Fruit fly (Drosophila melanogaster) whole organism: ENCODE data around the gene ninaC.

ENCODE experiments used
- CG8478 ChIP-seq: fragments of >200 bp; optimal IDR thresholded peaks from 2 replicates; lab custom pipeline; 2018; ENCODE audit warnings: inconsistent platforms
- Dll ChIP-seq: fragments of >200 bp; optimal IDR thresholded peaks from 2 replicates; lab custom pipeline; 2017
- EcR ChIP-seq, 2 experiments: fragments of >200 bp; optimal IDR thresholded peaks; 2 replicates each; lab custom pipeline; 2017; ENCODE audit warnings: missing biosample characterization in 2 of 2, missing genetic modification characterization in 2 of 2, missing genetic modification reagents in 2 of 2
- pan ChIP-seq: fragments of >200 bp; optimal IDR thresholded peaks from 2 replicates; lab custom pipeline; 2017
- psq ChIP-seq: fragments of >200 bp; optimal IDR thresholded peaks from 2 replicates; lab custom pipeline; 2017
- usp ChIP-seq: fragments of >200 bp; optimal IDR thresholded peaks from 2 replicates; lab custom pipeline; 2017; ENCODE audit warnings: missing biosample characterization, missing genetic modification characterization, mixed read lengths

Gene ninaC

DNA sequence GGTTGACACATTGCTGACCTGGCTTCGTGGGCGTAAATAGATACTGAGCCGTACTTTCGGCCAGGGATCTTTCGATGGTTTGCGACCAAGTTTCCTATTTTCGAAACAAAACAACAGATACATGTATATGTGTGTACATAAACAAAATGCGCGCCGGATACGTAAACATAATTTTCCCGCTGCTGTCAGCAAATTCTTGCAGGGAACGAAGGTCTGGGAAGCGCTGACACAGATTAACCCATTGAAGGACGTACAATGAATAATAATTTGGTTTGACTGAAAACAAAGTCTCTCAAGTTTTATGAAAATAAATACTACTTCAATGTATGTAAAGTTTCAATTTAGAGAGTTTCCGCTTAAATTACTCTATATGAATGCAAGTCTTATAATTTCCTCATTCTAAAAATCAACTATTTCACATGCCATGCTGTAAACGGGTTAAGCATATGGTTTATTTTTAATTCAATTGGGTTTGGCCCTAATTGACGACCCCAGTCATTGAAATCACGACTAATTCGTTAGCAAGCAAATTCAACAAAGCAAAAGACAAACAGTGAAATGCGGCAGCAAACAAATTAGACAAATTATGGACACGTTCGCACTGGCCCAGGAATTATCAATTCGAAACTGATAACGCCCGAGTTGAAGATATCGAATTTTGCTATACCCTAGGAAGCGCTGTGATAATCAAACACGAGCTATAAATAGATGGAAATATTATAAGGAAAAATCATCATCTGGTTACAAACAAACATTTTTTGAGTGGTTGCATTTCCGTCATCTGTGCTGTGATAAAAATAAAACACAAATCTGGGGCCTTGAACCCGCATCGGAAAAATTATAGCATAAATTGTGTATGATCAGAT, 9.3 kb downstream of the ninaC start:
- TF ChIP-seq pan (lab: Kevin White, UChicago) (peak; percentile 55), usp (GFP tag; lab: Kevin White, UChicago) (no peak), EcR (GFP tag; optimal IDR thresholded peaks at IDR 0.05; lab: Kevin White, UChicago) (no peak)

dm6 chr2L:7387813-7388558, 10.5 kb downstream of the ninaC start, which contains the start of the genes CG5149 and gudu:
Gene CG5149 (minus strand): TSS chr2L:7388253.
Gene gudu (plus strand): TSS chr2L:7388508.
- no peak for TF ChIP-seq CG8478 (lab: Kevin White, UChicago)

DNA sequence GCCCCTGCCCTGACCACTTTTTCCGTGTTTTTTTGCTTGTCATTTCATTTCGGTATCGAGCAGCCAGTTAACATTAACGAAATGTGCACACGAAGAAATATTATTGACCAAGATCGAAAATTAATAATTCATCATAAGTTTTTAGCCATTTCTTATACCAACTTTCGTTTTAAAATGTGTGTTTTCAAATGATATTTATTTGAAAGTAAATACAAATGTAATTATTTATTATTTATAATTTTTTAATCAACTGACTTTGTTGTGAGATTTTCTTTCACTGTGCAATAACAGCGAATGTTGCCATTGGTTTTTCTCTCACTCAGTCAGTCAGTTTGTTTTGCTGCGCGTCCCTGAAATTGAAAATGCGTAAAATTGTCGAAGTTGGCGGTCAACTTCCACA, 18.3 kb downstream of the ninaC start:
- TF ChIP-seq Dll (lab: Kevin White, UChicago) (no peak), CG8478 (lab: Kevin White, UChicago) (no peak), usp (GFP tag; lab: Kevin White, UChicago) (no peak), EcR (GFP tag; optimal IDR thresholded peaks at IDR 0.05; lab: Kevin White, UChicago) (no peak), psq (no peak), pan (lab: Kevin White, UChicago) (no peak)

DNA sequence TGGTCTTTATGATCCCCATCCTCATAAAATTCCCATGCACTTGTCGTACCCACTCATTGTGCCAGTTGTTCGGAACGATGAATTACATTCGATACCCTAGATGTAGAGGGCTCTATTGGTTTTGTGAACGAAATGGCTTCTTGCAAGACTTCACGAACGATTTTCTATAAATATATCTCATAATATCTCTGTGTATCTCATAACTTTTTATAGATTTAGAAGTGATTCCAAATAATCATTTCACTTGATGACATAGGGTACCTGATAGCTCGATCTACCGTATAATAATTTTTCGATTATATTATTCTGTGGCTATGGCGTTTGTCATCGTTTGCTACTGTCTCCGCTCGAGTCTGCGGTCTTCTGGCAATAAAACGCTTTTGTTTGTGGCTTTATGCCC, 19.5 kb downstream of the ninaC start:
- TF ChIP-seq pan (lab: Kevin White, UChicago) (peak; percentile 29), CG8478 (lab: Kevin White, UChicago) (no peak), Dll (lab: Kevin White, UChicago) (no peak), EcR (GFP tag; optimal IDR thresholded peaks at IDR 0.05; lab: Kevin White, UChicago) (no peak), psq (no peak), usp (GFP tag; lab: Kevin White, UChicago) (no peak)

dm6 chr2L:7397746-7398145, 20.2 kb downstream of the ninaC start:
- no peak for TF ChIP-seq EcR (GFP tag; optimal IDR thresholded peaks at IDR 0.05; lab: Kevin White, UChicago)
- TF ChIP-seq Dll (lab: Kevin White, UChicago) = no peak
- TF ChIP-seq psq = no peak
- no peak for TF ChIP-seq CG8478 (lab: Kevin White, UChicago)
- no peak for TF ChIP-seq pan (lab: Kevin White, UChicago)
- no peak for TF ChIP-seq usp (GFP tag; lab: Kevin White, UChicago)

- no peak for TF ChIP-seq CG8478 (lab: Kevin White, UChicago)
- no peak for TF ChIP-seq EcR (GFP tag; optimal IDR thresholded peaks at IDR 0.05; lab: Kevin White, UChicago)
- TF ChIP-seq Dll (lab: Kevin White, UChicago) = no peak
- no peak for TF ChIP-seq usp (GFP tag; lab: Kevin White, UChicago)
- TF ChIP-seq pan (lab: Kevin White, UChicago) = no peak
- no peak for TF ChIP-seq psq
Measured at dm6 chr2L:7398528-7398927, 21.0 kb downstream of the ninaC start, which contains the start of gene CG5160. Gene CG5160 (minus strand): TSS chr2L:7398750.

- no peak for TF ChIP-seq pan (lab: Kevin White, UChicago)
- TF ChIP-seq usp (GFP tag; lab: Kevin White, UChicago) = no peak
- no peak for TF ChIP-seq psq
- no peak for TF ChIP-seq EcR (GFP tag; optimal IDR thresholded peaks at IDR 0.05; lab: Kevin White, UChicago)
- no peak for TF ChIP-seq CG8478 (lab: Kevin White, UChicago)
- no peak for TF ChIP-seq Dll (lab: Kevin White, UChicago)
Measured at dm6 chr2L:7401025-7401424, 23.5 kb downstream of the ninaC start, which contains the start of gene CG5171. Gene CG5171 (plus strand): TSS chr2L:7401335.

DNA sequence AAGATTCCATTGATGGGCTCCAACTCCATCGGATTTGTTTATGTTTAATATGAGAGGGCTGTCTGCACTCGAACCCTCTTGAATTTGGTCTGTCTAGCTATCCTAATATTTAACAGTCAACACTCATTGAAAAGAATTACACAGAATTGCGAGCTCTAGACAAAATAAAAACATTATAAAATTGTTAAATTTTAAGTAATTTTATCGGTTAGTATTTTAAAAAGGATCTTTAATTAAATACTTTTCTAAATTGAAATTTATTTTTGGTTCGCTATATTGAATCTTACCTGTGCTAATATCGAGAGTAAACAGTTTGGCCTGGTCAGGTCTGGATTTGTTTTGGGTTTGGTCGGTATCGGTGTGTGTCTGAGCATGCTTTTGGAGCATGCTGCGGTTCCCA, 24.1 kb downstream of the ninaC start:
- TF ChIP-seq CG8478 (lab: Kevin White, UChicago) = no peak
- TF ChIP-seq Dll (lab: Kevin White, UChicago) = no peak
- no peak for TF ChIP-seq EcR (GFP tag; optimal IDR thresholded peaks at IDR 0.05; lab: Kevin White, UChicago)

DNA sequence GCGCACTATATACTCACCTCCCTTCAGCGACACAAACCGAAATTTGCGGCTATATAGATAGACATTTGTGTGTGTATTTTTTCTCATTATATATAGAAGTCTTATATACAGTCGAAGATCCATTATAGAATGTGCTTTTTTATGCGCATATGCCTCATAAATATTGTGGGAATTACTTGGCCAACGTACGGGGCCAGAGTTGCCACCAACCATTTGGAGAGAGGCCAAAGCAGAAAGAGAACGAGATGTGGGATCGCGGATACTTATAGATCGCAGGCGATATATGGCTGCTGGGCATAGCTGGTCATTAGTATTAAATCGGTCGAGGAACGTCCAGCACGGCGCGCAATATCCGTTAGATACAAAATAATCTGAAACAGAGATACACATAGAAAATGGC, 27.4 kb downstream of the ninaC start, which contains the start of gene CG5177:
Gene CG5177, plus strand, starts transcription at position 305 of the 400 bp plus-strand sequence.
- TF ChIP-seq usp (GFP tag; lab: Kevin White, UChicago) (no peak), EcR (GFP tag; optimal IDR thresholded peaks at IDR 0.05; lab: Kevin White, UChicago) (no peak), pan (lab: Kevin White, UChicago) (no peak), Dll (lab: Kevin White, UChicago) (no peak), CG8478 (lab: Kevin White, UChicago) (no peak), psq (no peak)

dm6 chr2L:7407638-7408037, 30.1 kb downstream of the ninaC start:
- TF ChIP-seq usp (GFP tag; lab: Kevin White, UChicago) = no peak
- TF ChIP-seq pan (lab: Kevin White, UChicago) = no peak
- no peak for TF ChIP-seq EcR (GFP tag; optimal IDR thresholded peaks at IDR 0.05; lab: Kevin White, UChicago)
- no peak for TF ChIP-seq CG8478 (lab: Kevin White, UChicago)
- TF ChIP-seq Dll (lab: Kevin White, UChicago) = no peak
- no peak for TF ChIP-seq psq

DNA sequence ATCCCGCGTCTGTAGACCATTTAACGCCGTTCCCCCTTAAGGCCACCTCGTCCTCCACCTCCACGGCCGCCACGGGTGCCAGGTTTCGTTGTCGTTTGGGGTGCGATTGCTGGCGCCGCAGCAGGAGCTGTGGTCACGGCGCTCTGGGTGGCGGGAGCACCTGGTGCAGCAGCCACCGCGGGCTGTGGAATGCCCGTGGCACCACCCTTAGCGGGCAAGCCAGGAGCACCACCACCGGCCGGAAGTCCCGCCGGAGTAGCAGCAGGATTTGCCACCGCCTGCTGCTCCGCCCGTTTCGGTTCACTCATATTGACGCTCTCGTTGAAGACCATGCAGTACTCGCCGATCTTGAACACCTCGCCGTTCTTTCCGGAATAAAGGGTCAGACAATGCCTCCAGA, 31.5 kb downstream of the ninaC start:
- no peak for TF ChIP-seq usp (GFP tag; lab: Kevin White, UChicago)

DNA sequence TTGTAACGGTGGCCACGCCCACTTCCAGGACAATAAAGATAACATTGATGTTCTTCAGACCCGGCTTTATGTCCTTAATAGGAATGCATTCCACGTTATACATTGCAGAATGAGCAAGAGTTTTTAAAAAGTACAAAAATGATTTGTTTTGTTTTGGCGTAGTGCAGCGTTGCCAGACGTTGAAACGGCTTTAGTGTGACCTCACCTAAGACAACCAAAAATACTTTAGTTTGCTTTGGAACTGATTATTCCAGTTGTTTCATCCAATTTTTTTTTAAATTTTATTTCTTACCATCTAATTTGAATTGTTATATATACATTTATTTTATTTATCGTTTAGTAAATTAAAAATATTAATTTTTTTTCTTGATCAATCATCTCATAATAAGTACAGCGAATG, 32.1 kb downstream of the ninaC start, which contains the start of gene CG5181:
Gene CG5181, minus strand, starts transcription at position 208 of the 400 bp plus-strand sequence.
- no peak for TF ChIP-seq CG8478 (lab: Kevin White, UChicago)
- TF ChIP-seq pan (lab: Kevin White, UChicago) = no peak
- TF ChIP-seq Dll (lab: Kevin White, UChicago) = no peak
- no peak for TF ChIP-seq psq
- no peak for TF ChIP-seq usp (GFP tag; lab: Kevin White, UChicago)
- TF ChIP-seq EcR (GFP tag; optimal IDR thresholded peaks at IDR 0.05; lab: Kevin White, UChicago) = no peak
